Fruit fly (Drosophila melanogaster) whole organism, prepupa: ENCODE results near the gene Charon.
A peak's percentile ranks its signal among the peaks of the same experiment; 100 is the strongest.

ENCODE experiments used
- Blimp-1 ChIP-seq: fragments of 200-800 bp; sonication (Bioruptor generic); optimal IDR thresholded peaks from 3 replicates; lab custom pipeline; 2017; ENCODE audit warnings: missing biosample characterization, missing genetic modification characterization, mild to moderate bottlenecking, moderate library complexity, missing genetic modification reagents
- CG10631 ChIP-seq: fragments of 200-800 bp; sonication (Bioruptor generic); optimal IDR thresholded peaks from 2 replicates; lab custom pipeline; 2016; ENCODE audit warnings: missing biosample characterization, missing genetic modification characterization
- CG10669 ChIP-seq: fragments of 200-800 bp; sonication (Bioruptor generic); optimal IDR thresholded peaks from 3 replicates; lab custom pipeline; 2018; ENCODE audit warnings: missing biosample characterization, mild to moderate bottlenecking, missing genetic modification characterization, moderate library complexity
- CG15336 ChIP-seq: fragments of 200-800 bp; sonication (Bioruptor generic); IDR thresholded peaks from 2 replicates; pipeline ENCODE4 v1.3.6; 2022; ENCODE audit warnings: missing biosample characterization, missing genetic modification characterization
- CG1621 ChIP-seq: fragments of 200-800 bp; sonication (Bioruptor generic); optimal IDR thresholded peaks from 3 replicates; lab custom pipeline; 2018; ENCODE audit warnings: missing biosample characterization, mild to moderate bottlenecking, missing genetic modification characterization
- CG16779 ChIP-seq: fragments of 200-800 bp; sonication (Bioruptor generic); optimal IDR thresholded peaks from 3 replicates; lab custom pipeline; 2017; ENCODE audit warnings: missing biosample characterization, mild to moderate bottlenecking, missing genetic modification characterization
- CG3032 ChIP-seq: fragments of 200-800 bp; optimal IDR thresholded peaks from 2 replicates; lab custom pipeline; 2019; ENCODE audit warnings: missing biosample characterization, mild to moderate bottlenecking, missing genetic modification characterization, moderate library complexity
- CG32006 ChIP-seq: fragments of 200-800 bp; sonication (Bioruptor generic); optimal IDR thresholded peaks from 3 replicates; lab custom pipeline; 2017; ENCODE audit warnings: missing biosample characterization, mild to moderate bottlenecking, missing genetic modification characterization
- CG34406 ChIP-seq: fragments of 200-800 bp; sonication (Bioruptor generic); optimal IDR thresholded peaks from 3 replicates; lab custom pipeline; 2016; ENCODE audit warnings: missing biosample characterization, missing genetic modification characterization
- CG3919 ChIP-seq: fragments of 200-800 bp; sonication (Bioruptor generic); optimal IDR thresholded peaks from 3 replicates; lab custom pipeline; 2016; ENCODE audit warnings: missing biosample characterization, missing genetic modification characterization
- CG4318 ChIP-seq: fragments of 200-800 bp; sonication (Bioruptor generic); optimal IDR thresholded peaks from 3 replicates; lab custom pipeline; 2017; ENCODE audit warnings: missing biosample characterization, mild to moderate bottlenecking, missing genetic modification characterization
- CG6163 ChIP-seq: fragments of 200-800 bp; sonication (Bioruptor generic); IDR thresholded peaks from 3 replicates; pipeline ENCODE4 v1.3.6; 2022; ENCODE audit warnings: missing biosample characterization, missing genetic modification characterization
- CG6276 ChIP-seq: fragments of 200-800 bp; sonication (Bioruptor generic); optimal IDR thresholded peaks from 2 replicates; lab custom pipeline; 2017; ENCODE audit warnings: missing biosample characterization, mild to moderate bottlenecking, missing genetic modification characterization
- CG6792 ChIP-seq: fragments of 200-800 bp; sonication (Bioruptor generic); optimal IDR thresholded peaks from 3 replicates; lab custom pipeline; 2016; ENCODE audit warnings: missing biosample characterization, missing genetic modification characterization
- CG8119 ChIP-seq: fragments of 200-800 bp; sonication (Bioruptor generic); IDR thresholded peaks from 3 replicates; pipeline ENCODE4 v1.3.6; 2022; ENCODE audit warnings: missing biosample characterization, missing genetic modification characterization
- CG8632 ChIP-seq: fragments of 200-800 bp; sonication (Bioruptor generic); optimal IDR thresholded peaks from 3 replicates; lab custom pipeline; 2016; ENCODE audit warnings: missing biosample characterization, missing genetic modification characterization
- Eip75B ChIP-seq: fragments of 200-800 bp; sonication (Bioruptor generic); optimal IDR thresholded peaks from 3 replicates; lab custom pipeline; 2016; ENCODE audit warnings: missing biosample characterization, missing genetic modification characterization
- Eip78C ChIP-seq: fragments of 200-800 bp; sonication (Bioruptor generic); peaks from one replicate; lab custom pipeline; 2016; ENCODE audit warnings: missing biosample characterization, missing genetic modification characterization
- Ets21C ChIP-seq: fragments of 200-800 bp; sonication (Bioruptor generic); optimal IDR thresholded peaks from 3 replicates; lab custom pipeline; 2016; ENCODE audit warnings: missing biosample characterization, missing genetic modification characterization
- Ets96B ChIP-seq: fragments of 200-800 bp; optimal IDR thresholded peaks from 2 replicates; lab custom pipeline; 2019; ENCODE audit warnings: missing biosample characterization, mild to moderate bottlenecking, missing genetic modification characterization, moderate library complexity
- Gug ChIP-seq: fragments of 200-800 bp; sonication (Bioruptor generic); IDR thresholded peaks from 2 replicates; pipeline ENCODE4 v1.3.6; 2022; ENCODE audit warnings: missing biosample characterization, missing genetic modification characterization
- Hr39 ChIP-seq: fragments of 200-800 bp; sonication (Bioruptor generic); optimal IDR thresholded peaks from 2 replicates; lab custom pipeline; 2016; ENCODE audit warnings: missing biosample characterization, missing genetic modification characterization
- Hr4 ChIP-seq: fragments of 200-800 bp; sonication (Bioruptor generic); optimal IDR thresholded peaks from 3 replicates; lab custom pipeline; 2016; ENCODE audit warnings: missing biosample characterization, missing genetic modification characterization
- Lpt ChIP-seq: fragments of 200-800 bp; sonication (Bioruptor generic); optimal IDR thresholded peaks from 3 replicates; lab custom pipeline; 2016; ENCODE audit warnings: missing biosample characterization, missing genetic modification characterization
- OdsH ChIP-seq: fragments of 200-800 bp; sonication (Bioruptor generic); optimal IDR thresholded peaks from 3 replicates; lab custom pipeline; 2016; ENCODE audit warnings: missing biosample characterization, missing genetic modification characterization
- Smox ChIP-seq: fragments of 200-800 bp; sonication (Bioruptor generic); optimal IDR thresholded peaks from 3 replicates; lab custom pipeline; 2016; ENCODE audit warnings: missing biosample characterization, missing genetic modification characterization
- Sox14 ChIP-seq: fragments of 200-800 bp; sonication (Bioruptor generic); optimal IDR thresholded peaks from 3 replicates; lab custom pipeline; 2016; ENCODE audit warnings: missing biosample characterization, missing genetic modification characterization
- Sox15 ChIP-seq: fragments of 200-800 bp; sonication (Bioruptor generic); optimal IDR thresholded peaks from 3 replicates; lab custom pipeline; 2016; ENCODE audit warnings: missing biosample characterization, missing genetic modification characterization
- achi ChIP-seq: fragments of 200-800 bp; sonication (Bioruptor generic); optimal IDR thresholded peaks from 3 replicates; lab custom pipeline; 2016; ENCODE audit warnings: missing biosample characterization, missing genetic modification characterization
- acj6 ChIP-seq: fragments of 200-800 bp; sonication (Bioruptor generic); optimal IDR thresholded peaks from 3 replicates; lab custom pipeline; 2016; ENCODE audit warnings: missing biosample characterization, missing genetic modification characterization
- cyc ChIP-seq: fragments of 200-800 bp; sonication (Bioruptor generic); optimal IDR thresholded peaks from 3 replicates; lab custom pipeline; 2016; ENCODE audit warnings: missing biosample characterization, missing genetic modification characterization
- dac ChIP-seq: fragments of 200-800 bp; sonication (Bioruptor generic); optimal IDR thresholded peaks from 2 replicates; lab custom pipeline; 2017; ENCODE audit warnings: missing biosample characterization, mild to moderate bottlenecking, missing genetic modification characterization
- dsx ChIP-seq: fragments of 200-800 bp; optimal IDR thresholded peaks from 3 replicates; lab custom pipeline; 2019; ENCODE audit warnings: missing biosample characterization, mild to moderate bottlenecking, missing genetic modification characterization, moderate library complexity; ENCODE audit not compliant: poor library complexity, severe bottlenecking
- eg ChIP-seq: fragments of 200-800 bp; sonication (Bioruptor generic); IDR thresholded peaks from 3 replicates; pipeline ENCODE4 v1.3.6; 2022; ENCODE audit warnings: missing biosample characterization, missing genetic modification characterization
- esn ChIP-seq: fragments of 200-800 bp; sonication (Bioruptor generic); optimal IDR thresholded peaks from 2 replicates; lab custom pipeline; 2016; ENCODE audit warnings: missing biosample characterization, mild to moderate bottlenecking, missing genetic modification characterization, moderate library complexity
- fd85E ChIP-seq: fragments of 200-800 bp; sonication (Bioruptor generic); optimal IDR thresholded peaks from 3 replicates; lab custom pipeline; 2016; ENCODE audit warnings: missing biosample characterization, missing genetic modification characterization
- net ChIP-seq: fragments of 200-800 bp; sonication (Bioruptor generic); optimal IDR thresholded peaks from 3 replicates; lab custom pipeline; 2016; ENCODE audit warnings: missing biosample characterization, missing genetic modification characterization
- pdm3 ChIP-seq: fragments of 200-800 bp; sonication (Bioruptor generic); optimal IDR thresholded peaks from 3 replicates; lab custom pipeline; 2016; ENCODE audit warnings: missing biosample characterization, missing genetic modification characterization
- salr ChIP-seq, 2 experiments: fragments of 200-800 bp; sonication (Bioruptor generic); optimal IDR thresholded peaks; 3 replicates each; lab custom pipeline; 2016 to 2018; ENCODE audit warnings: missing biosample characterization in 2 of 2, missing genetic modification characterization in 2 of 2, mild to moderate bottlenecking in 1 of 2
- ss ChIP-seq, 2 experiments: fragments of 200-800 bp; sonication (Bioruptor generic); optimal IDR thresholded peaks; 2 replicates in 1 of 2; 3 replicates in 1 of 2; lab custom pipeline; 2017 to 2018; ENCODE audit warnings: mild to moderate bottlenecking in 2 of 2, missing biosample characterization in 2 of 2, missing genetic modification characterization in 2 of 2, moderate library complexity in 1 of 2
- topi ChIP-seq: fragments of 200-800 bp; sonication (Bioruptor generic); optimal IDR thresholded peaks from 3 replicates; lab custom pipeline; 2016; ENCODE audit warnings: missing biosample characterization, missing genetic modification characterization
- vri ChIP-seq: fragments of 200-800 bp; sonication (Bioruptor generic); optimal IDR thresholded peaks from 3 replicates; lab custom pipeline; 2016; ENCODE audit warnings: missing biosample characterization, mild to moderate bottlenecking, missing genetic modification characterization

Charon gene

dm6 chr2L:1135495-1135894 lies 37.1 kb downstream of the Charon start:
- peak; percentile 51 for TF ChIP-seq Eip78C
- TF ChIP-seq vri (GFP tag; lab: Kevin White, UChicago) = no peak
- no peak for TF ChIP-seq Blimp-1 (GFP tag; lab: Kevin White, UChicago)
- TF ChIP-seq OdsH (GFP tag; lab: Kevin White, UChicago) = peak; percentile 28
- TF ChIP-seq CG8119 = peak; percentile 43; the same call in 1 of the 3 replicates
- peak; percentile 28 for TF ChIP-seq Ets96B
- peak; percentile 37 for TF ChIP-seq CG10631 (GFP tag; lab: Kevin White, UChicago)
- TF ChIP-seq acj6 = peak; percentile 31
- TF ChIP-seq achi (GFP tag; lab: Kevin White, UChicago) = peak; percentile 25
- TF ChIP-seq CG6276 (GFP tag; lab: Kevin White, UChicago) = peak; percentile 34
- TF ChIP-seq topi = no peak
- TF ChIP-seq CG32006 (GFP tag; lab: Kevin White, UChicago) = peak; percentile 57
- TF ChIP-seq CG8632 = peak; percentile 26
- TF ChIP-seq Smox (GFP tag; lab: Kevin White, UChicago) = no peak
- no peak for TF ChIP-seq CG6792
- TF ChIP-seq eg (GFP tag; lab: Robert Waterston, UW) = 0 out of 3 replicates have a peak, but pooled peaks have one; percentile 30

dm6 chr2L:1134011-1134743 lies 38.4 kb downstream of the Charon start, which contains the start of the genes Iris and CG4577:
Iris (minus strand) TSS chr2L:1134098.
CG4577 (plus strand) TSS chr2L:1134693.
- peak; percentile 2 for TF ChIP-seq CG16779
- no peak for TF ChIP-seq Eip75B (GFP tag; lab: Kevin White, UChicago)
- TF ChIP-seq CG32006 (GFP tag; lab: Kevin White, UChicago) = no peak
- TF ChIP-seq CG10669 (GFP tag; lab: Kevin White, UChicago) = no peak
- no peak for TF ChIP-seq Lpt (GFP tag; lab: Kevin White, UChicago)

dm6 chr2L:1128932-1129887 lies 43.4 kb downstream of the Charon start, which contains the start of the genes Pino and TBC1D23:
Pino (minus strand) TSS chr2L:1128953.
TBC1D23 (plus strand) TSS chr2L:1129316.
- TF ChIP-seq Sox14 (GFP tag; lab: Kevin White, UChicago) (peak; percentile 55), CG6163 (GFP tag; lab: Robert Waterston, UW) (peak; percentile 71), Hr39 (peak; percentile 67), CG15336 (peak; percentile 62; the same call in 1 of the 2 replicates), fd85E (GFP tag; lab: Kevin White, UChicago) (no peak), CG4318 (no peak), pdm3 (peak; percentile 68), acj6 (peak; percentile 69), CG8632 (peak; percentile 60), Ets21C (GFP tag; lab: Kevin White, UChicago) (no peak), eg (GFP tag; lab: Robert Waterston, UW) (peak; percentile 77), Gug (GFP tag; lab: Robert Waterston, UW) (peak; percentile 50), ss (GFP tag; optimal IDR thresholded peaks at IDR 0.05; lab: Kevin White, UChicago) (peak in 1 of 2 experiments; percentile 46), CG3919 (peak; percentile 56), salr (GFP tag; optimal IDR thresholded peaks at IDR 0.05; lab: Kevin White, UChicago) (peak; percentile 40 to 53), CG8119 (peak; percentile 61; the same call in 2 of the 3 replicates), CG16779 (no peak), net (GFP tag; lab: Kevin White, UChicago) (peak; percentile 14), CG34406 (GFP tag; lab: Kevin White, UChicago) (peak; percentile 38), Lpt (GFP tag; lab: Kevin White, UChicago) (peak; percentile 22), esn (GFP tag; lab: Kevin White, UChicago) (peak; percentile 68), dac (GFP tag; lab: Kevin White, UChicago) (peak; percentile 19), dsx (peak; percentile 50), Sox15 (GFP tag; lab: Kevin White, UChicago) (peak; percentile 44), topi (peak; percentile 57), CG6792 (peak; percentile 61), CG6276 (GFP tag; lab: Kevin White, UChicago) (peak; percentile 0), CG1621 (peak; percentile 22), CG3032 (peak; percentile 79), Eip78C (peak; percentile 78), Hr4 (peak; percentile 70), cyc (GFP tag; lab: Kevin White, UChicago) (peak; percentile 71), CG10669 (GFP tag; lab: Kevin White, UChicago) (peak; percentile 46)
